Fruit fly (Drosophila melanogaster): Measurements from ENCODE around the gene LysX.

The LysX gene

DNA sequence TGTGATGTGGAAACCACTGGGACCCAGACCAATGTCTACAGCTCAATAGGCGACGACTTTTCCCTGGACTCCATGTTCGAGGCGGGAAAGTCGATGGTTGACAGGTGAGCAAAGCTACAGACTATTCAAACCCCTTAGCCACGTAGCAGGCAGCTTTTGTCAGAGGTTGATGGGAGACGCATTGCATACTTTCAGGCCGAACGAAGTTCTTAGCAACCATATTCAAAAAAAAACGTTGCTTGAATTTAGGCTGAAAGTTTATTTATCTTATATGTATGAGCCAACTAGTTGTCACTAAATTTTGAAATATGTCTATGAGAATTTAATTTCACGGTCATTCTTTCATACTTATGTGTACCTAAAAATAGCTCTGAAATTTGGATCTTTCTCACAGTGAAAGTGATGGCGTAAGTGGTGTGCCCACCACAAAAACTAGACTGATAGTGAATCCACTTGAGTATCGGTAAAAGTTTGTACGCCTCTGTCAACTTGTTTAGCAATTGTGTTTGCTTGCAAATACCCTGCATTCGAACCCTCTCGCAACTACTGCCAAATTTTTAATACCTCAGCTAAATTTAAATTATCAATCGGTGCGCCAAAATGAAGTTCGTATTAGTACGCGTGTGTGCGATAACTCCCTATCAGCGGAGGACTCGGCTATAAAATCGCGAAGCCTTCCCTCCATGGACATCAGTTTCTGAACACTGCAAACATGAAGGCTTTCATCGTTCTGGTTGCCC is 11.8 kb upstream of the LysX start, which contains the start of gene LysB (continued):
- TF ChIP-seq NfI (GFP tag; optimal IDR thresholded peaks at IDR 0.05), result no peak
- peak; percentile 64 for TF ChIP-seq Neu2 (GFP tag; optimal IDR thresholded peaks at IDR 0.05; ENCODE audit: borderline replicate concordance)
- peak; percentile 7 for TF ChIP-seq CG13624 (GFP tag; optimal IDR thresholded peaks at IDR 0.05)
- no peak for TF ChIP-seq oc (tag; optimal IDR thresholded peaks at IDR 0.05)
- no peak for TF ChIP-seq run (tag; optimal IDR thresholded peaks at IDR 0.05)
- no peak for TF ChIP-seq unpg (GFP tag; optimal IDR thresholded peaks at IDR 0.05)
- TF ChIP-seq ftz-f1 (GFP tag; optimal IDR thresholded peaks at IDR 0.05), result peak; percentile 33

DNA sequence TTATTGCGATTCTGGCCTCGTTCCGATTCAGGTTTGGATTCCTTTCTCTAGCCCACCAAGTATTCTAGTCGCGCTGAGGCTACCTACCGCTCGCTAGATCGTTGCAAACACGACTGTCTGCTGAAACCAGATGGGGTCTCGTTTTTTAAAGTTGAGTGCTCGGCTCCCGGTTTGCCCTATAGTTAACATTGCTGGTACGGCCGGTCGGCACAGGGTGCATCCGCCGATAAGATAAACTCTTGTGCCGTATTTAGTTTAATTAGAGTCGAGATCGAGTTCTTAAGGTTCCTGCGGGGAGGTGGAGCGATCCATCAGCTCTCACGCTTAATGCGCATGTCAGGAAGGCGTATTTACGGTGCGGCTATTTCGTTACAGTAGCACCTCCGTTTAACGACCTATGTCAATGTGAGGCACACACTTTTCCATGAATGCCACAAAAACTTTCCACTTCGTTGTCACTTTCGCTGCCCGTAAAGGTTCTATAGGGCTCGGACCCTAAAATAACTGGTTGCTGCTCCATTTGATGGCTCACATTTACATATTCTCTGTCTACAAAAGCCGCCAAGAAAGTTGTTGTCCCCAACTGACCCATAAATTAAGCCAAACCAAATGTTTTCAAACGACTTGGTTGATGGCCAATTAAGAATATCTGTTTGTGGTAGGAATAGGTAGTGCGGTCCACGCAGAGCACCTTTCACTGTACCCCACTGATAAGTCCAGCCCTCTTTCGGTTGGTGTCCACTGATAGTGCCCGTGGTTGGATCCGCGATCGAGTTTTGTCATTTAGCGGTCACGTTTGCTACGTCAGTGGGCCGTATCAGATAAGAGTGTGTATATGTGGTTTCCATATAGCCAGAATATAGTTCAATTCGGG is 9.8 kb upstream of the LysX start, which contains the start of gene CG9119:
Gene CG9119 (minus strand): TSS at position 122 of the 874 bp plus-strand sequence.
- TF ChIP-seq Ptx1 (GFP tag; IDR thresholded peaks at IDR 0.05) (peak; percentile 72), Fer2 (tag; optimal IDR thresholded peaks at IDR 0.05) (peak; percentile 12), GATAe (GFP tag; conservative IDR thresholded peaks at IDR 0.05) (peak; percentile 41), Xbp1 (GFP tag; optimal IDR thresholded peaks at IDR 0.05) (peak; percentile 59), Hr3 (GFP tag; optimal IDR thresholded peaks at IDR 0.05) (peak; percentile 57), HLH3B (GFP tag; IDR thresholded peaks at IDR 0.05) (peak; percentile 39; the same call in 1 of the 2 replicates), Adf1 (GFP tag; IDR thresholded peaks at IDR 0.05) (0 out of 2 replicates have a peak, but pooled peaks have one; percentile 7), unpg (GFP tag; optimal IDR thresholded peaks at IDR 0.05) (peak; percentile 53), ttk (GFP tag; IDR thresholded peaks at IDR 0.05) (peak; percentile 34; the same call in 1 of the 2 replicates), CTCF (GFP tag; optimal IDR thresholded peaks at IDR 0.05) (no peak), CG12104 (GFP tag; optimal IDR thresholded peaks at IDR 0.05) (peak; percentile 24), Aef1 (GFP tag; IDR thresholded peaks at IDR 0.05) (peak; percentile 69), chif (GFP tag; optimal IDR thresholded peaks at IDR 0.05) (peak; percentile 37 to 42), exex (tag; optimal IDR thresholded peaks at IDR 0.05) (peak; percentile 76), CG10979 (tag; optimal IDR thresholded peaks at IDR 0.05) (peak; percentile 50), nom (GFP tag; optimal IDR thresholded peaks at IDR 0.05) (peak; percentile 11), D (optimal IDR thresholded peaks at IDR 0.05) (no peak), D (GFP tag; optimal IDR thresholded peaks at IDR 0.05) (peak; percentile 48), sisA (GFP tag; IDR thresholded peaks at IDR 0.05) (no peak; the same call in 1 of the 2 replicates), HLH54F (GFP tag; optimal IDR thresholded peaks at IDR 0.05) (peak; percentile 64), esg (GFP tag; conservative IDR thresholded peaks at IDR 0.05) (peak; percentile 61), CG17359 (tag; optimal IDR thresholded peaks at IDR 0.05) (peak; percentile 48), CG34224 (GFP tag; IDR thresholded peaks at IDR 0.05; ENCODE audit: partially characterized antibody) (no peak), BEAF-32 (GFP tag; optimal IDR thresholded peaks at IDR 0.05) (no peak), CG6813 (GFP tag; optimal IDR thresholded peaks at IDR 0.05) (peak; percentile 60), CG7357 (GFP tag; IDR thresholded peaks at IDR 0.05) (0 out of 3 replicates have a peak, but pooled peaks have one; percentile 36), CG12299 (tag; optimal IDR thresholded peaks at IDR 0.05) (peak; percentile 29), CG15601 (tag; optimal IDR thresholded peaks at IDR 0.05) (peak; percentile 39), Camta (GFP tag; optimal IDR thresholded peaks at IDR 0.05) (peak; percentile 56), ato (GFP tag; IDR thresholded peaks at IDR 0.05; ENCODE audit: partially characterized antibody) (no peak), CG14667 (GFP tag; IDR thresholded peaks at IDR 0.05) (peak; percentile 47; the same call in 1 of the 2 replicates), Dip3 (GFP tag; optimal IDR thresholded peaks at IDR 0.05) (peak; percentile 80), CG42726 (GFP tag; IDR thresholded peaks at IDR 0.05; ENCODE audit: partially characterized antibody) (0 out of 2 replicates have a peak, but pooled peaks have one; percentile 14), zf30C (GFP tag; optimal IDR thresholded peaks at IDR 0.05) (no peak), Jarid2 (GFP tag; optimal IDR thresholded peaks at IDR 0.05) (no peak), Ets65A (GFP tag) (peak; percentile 95), ssp (GFP tag; IDR thresholded peaks at IDR 0.05) (peak; percentile 43), CG3163 (GFP tag; optimal IDR thresholded peaks at IDR 0.05) (peak; percentile 20), CG8765 (GFP tag; IDR thresholded peaks at IDR 0.05) (no peak), CG15011 (GFP tag; optimal IDR thresholded peaks at IDR 0.05) (peak; percentile 66)
